Fruit fly (Drosophila melanogaster) whole organism: ENCODE results near the gene CG31038.

ENCODE experiments used
- Dll ChIP-seq: fragments of >200 bp; optimal IDR thresholded peaks from 2 replicates; lab custom pipeline; 2017
- pan ChIP-seq: fragments of >200 bp; optimal IDR thresholded peaks from 2 replicates; lab custom pipeline; 2017

dm6 chr3R:29891183-29891582 is 14.3 kb downstream of the CG31038 start:
- TF ChIP-seq pan (no peak), Dll (lab: Kevin White, UChicago) (no peak)
